Fruit fly (Drosophila melanogaster) whole organism, embryonic: ENCODE measurements around the gene SrpRbeta.

ENCODE experiments used
- B-H1 ChIP-seq: fragments of 200-800 bp; sonication (Bioruptor generic); IDR thresholded peaks from 3 replicates; pipeline ENCODE4 v1.3.6; 2022; ENCODE audit warnings: missing biosample characterization, missing genetic modification characterization
- CG10321 ChIP-seq: fragments of 200-800 bp; sonication (Bioruptor generic); IDR thresholded peaks from 2 replicates; pipeline ENCODE4 v1.3.6; 2022; ENCODE audit warnings: missing biosample characterization, missing genetic modification characterization
- CG10462 ChIP-seq: fragments of 200-800 bp; sonication (Bioruptor generic); optimal IDR thresholded peaks from 2 replicates; lab custom pipeline; 2016; ENCODE audit warnings: missing biosample characterization, missing genetic modification characterization
- CG11247 ChIP-seq: fragments of 200-800 bp; sonication (Bioruptor generic); IDR thresholded peaks from 2 replicates; pipeline ENCODE4 v1.3.6; 2022; ENCODE audit warnings: missing biosample characterization, missing genetic modification characterization
- CG11560 ChIP-seq: fragments of 200-800 bp; sonication (Bioruptor generic); IDR thresholded peaks from 3 replicates; pipeline ENCODE4 v1.3.6; 2022; ENCODE audit warnings: missing biosample characterization, missing genetic modification characterization
- CG12769 ChIP-seq: fragments of 200-800 bp; sonication (Bioruptor generic); optimal IDR thresholded peaks from 2 replicates; lab custom pipeline; 2019; ENCODE audit warnings: missing biosample characterization, mild to moderate bottlenecking, missing genetic modification characterization, moderate library complexity
- CG12942 ChIP-seq: fragments of 200-800 bp; sonication (Bioruptor generic); optimal IDR thresholded peaks from 3 replicates; lab custom pipeline; 2016; ENCODE audit warnings: missing biosample characterization, missing genetic modification characterization
- CG1647 ChIP-seq: fragments of 200-800 bp; sonication (Bioruptor generic); optimal IDR thresholded peaks from 3 replicates; lab custom pipeline; 2016; ENCODE audit warnings: missing biosample characterization, missing genetic modification characterization
- CG17359 ChIP-seq: fragments of 200-800 bp; sonication (Bioruptor generic); optimal IDR thresholded peaks from 3 replicates; lab custom pipeline; 2018; ENCODE audit warnings: missing biosample characterization, mild to moderate bottlenecking, missing genetic modification characterization, moderate library complexity
- CG2889 ChIP-seq: fragments of 200-800 bp; sonication (Bioruptor generic); IDR thresholded peaks from 3 replicates; pipeline ENCODE4 v1.3.6; 2022; ENCODE audit warnings: missing biosample characterization, missing genetic modification characterization
- CG30020 ChIP-seq: fragments of 200-800 bp; optimal IDR thresholded peaks from 2 replicates; lab custom pipeline; 2019; ENCODE audit warnings: missing biosample characterization, mild to moderate bottlenecking, missing genetic modification characterization, moderate library complexity
- CG32532 ChIP-seq: fragments of 200-800 bp; sonication (Bioruptor generic); IDR thresholded peaks from 2 replicates; pipeline ENCODE4 v1.3.6; 2022; ENCODE audit warnings: missing biosample characterization, missing genetic modification characterization
- CG3281 ChIP-seq: fragments of 200-800 bp; sonication (Bioruptor generic); optimal IDR thresholded peaks from 3 replicates; lab custom pipeline; 2017; ENCODE audit warnings: missing biosample characterization, mild to moderate bottlenecking, missing genetic modification characterization
- CG4854 ChIP-seq: fragments of 200-800 bp; sonication (Bioruptor generic); optimal IDR thresholded peaks from 2 replicates; lab custom pipeline; 2016; ENCODE audit warnings: missing biosample characterization, missing genetic modification characterization, inconsistent platforms
- CG7357 ChIP-seq: fragments of 200-800 bp; sonication (Bioruptor generic); IDR thresholded peaks from 3 replicates; pipeline ENCODE4 v1.3.6; 2022; ENCODE audit warnings: missing biosample characterization, missing genetic modification characterization
- CG7745 ChIP-seq: fragments of 200-800 bp; sonication (Bioruptor generic); optimal IDR thresholded peaks from 2 replicates; lab custom pipeline; 2018; ENCODE audit warnings: missing biosample characterization, mild to moderate bottlenecking, missing genetic modification characterization, moderate library complexity
- CG9215 ChIP-seq: fragments of 200-800 bp; sonication (Bioruptor generic); IDR thresholded peaks from 2 replicates; pipeline ENCODE4 v1.3.6; 2022; ENCODE audit warnings: missing biosample characterization, missing genetic modification characterization
- CG9876 ChIP-seq: fragments of 200-800 bp; sonication (Bioruptor generic); optimal IDR thresholded peaks from 2 replicates; lab custom pipeline; 2016; ENCODE audit warnings: missing biosample characterization, missing genetic modification characterization
- CkIIα-i1 ChIP-seq: fragments of 200-800 bp; sonication (Bioruptor generic); IDR thresholded peaks from 2 replicates; pipeline ENCODE4 v1.3.6; 2022; ENCODE audit warnings: missing biosample characterization, missing genetic modification characterization
- Dip2 ChIP-seq: fragments of 200-800 bp; sonication (Bioruptor generic); IDR thresholded peaks from 2 replicates; pipeline ENCODE4 v1.3.6; 2022; ENCODE audit warnings: missing biosample characterization, missing genetic modification characterization
- Drgx ChIP-seq: fragments of 200-800 bp; sonication (Bioruptor generic); IDR thresholded peaks from 2 replicates; pipeline ENCODE4 v1.3.6; 2022; ENCODE audit warnings: missing biosample characterization, missing genetic modification characterization
- E2f1 ChIP-seq: fragments of 200-800 bp; sonication (Bioruptor generic); IDR thresholded peaks from 2 replicates; pipeline ENCODE4 v1.3.6; 2022; ENCODE audit warnings: missing biosample characterization, missing genetic modification characterization
- H15 ChIP-seq: fragments of 200-800 bp; sonication (Bioruptor generic); IDR thresholded peaks from 3 replicates; pipeline ENCODE4 v1.3.6; 2022; ENCODE audit warnings: missing biosample characterization, missing genetic modification characterization
- HHEX ChIP-seq: fragments of 200-800 bp; sonication (Bioruptor generic); optimal IDR thresholded peaks from 3 replicates; lab custom pipeline; 2017; ENCODE audit warnings: missing biosample characterization, mild to moderate bottlenecking, missing genetic modification characterization, missing genetic modification reagents
- Jarid2 ChIP-seq: fragments of 200-800 bp; sonication (Bioruptor generic); optimal IDR thresholded peaks from 3 replicates; lab custom pipeline; 2017; ENCODE audit warnings: mild to moderate bottlenecking, missing biosample characterization, missing genetic modification reagents, missing genetic modification characterization
- Lim3 ChIP-seq: fragments of 200-800 bp; sonication (Bioruptor generic); IDR thresholded peaks from 2 replicates; pipeline ENCODE4 v1.3.6; 2022; ENCODE audit warnings: missing biosample characterization, missing genetic modification characterization
- NFAT ChIP-seq: fragments of 200-800 bp; sonication (Bioruptor generic); IDR thresholded peaks from 2 replicates; pipeline ENCODE4 v1.3.6; 2022; ENCODE audit warnings: missing biosample characterization, missing genetic modification characterization
- Ptx1 ChIP-seq: fragments of 200-800 bp; sonication (Bioruptor generic); IDR thresholded peaks from 2 replicates; pipeline ENCODE4 v1.3.6; 2022; ENCODE audit warnings: missing biosample characterization, missing genetic modification characterization
- Sin3A ChIP-seq: fragments of >200 bp; optimal IDR thresholded peaks from 2 replicates; lab custom pipeline; 2018
- al ChIP-seq: fragments of 200-800 bp; sonication (Bioruptor generic); IDR thresholded peaks from 2 replicates; pipeline ENCODE4 v1.3.6; 2022; ENCODE audit warnings: missing biosample characterization, missing genetic modification characterization
- bsh ChIP-seq, 2 experiments: fragments of 200-800 bp; sonication (Bioruptor generic); optimal IDR thresholded peaks; 2 replicates each; lab custom pipeline; 2017 to 2018; ENCODE audit warnings: mild to moderate bottlenecking in 2 of 2, missing biosample characterization in 2 of 2, missing genetic modification characterization in 2 of 2, moderate library complexity in 1 of 2
- ci ChIP-seq: fragments of 200-800 bp; sonication (Bioruptor generic); IDR thresholded peaks from 3 replicates; pipeline ENCODE4 v1.3.6; 2022; ENCODE audit warnings: missing biosample characterization, missing genetic modification characterization
- da ChIP-seq: fragments of 200-800 bp; sonication (Bioruptor generic); optimal IDR thresholded peaks from 2 replicates; lab custom pipeline; 2016; ENCODE audit warnings: missing biosample characterization, missing genetic modification characterization
- dmrt99B ChIP-seq: fragments of 200-800 bp; sonication (Bioruptor generic); optimal IDR thresholded peaks from 2 replicates; lab custom pipeline; 2018; ENCODE audit warnings: missing biosample characterization, mild to moderate bottlenecking, missing genetic modification characterization, moderate library complexity
- esg ChIP-seq: fragments of 200-800 bp; sonication (Bioruptor generic); conservative IDR thresholded peaks from 2 replicates; pipeline ENCODE4 v1.3.6; 2022; ENCODE audit warnings: missing biosample characterization, missing genetic modification characterization
- exex ChIP-seq: fragments of 200-800 bp; sonication (Bioruptor generic); optimal IDR thresholded peaks from 4 replicates; lab custom pipeline; 2018; ENCODE audit warnings: missing biosample characterization, mild to moderate bottlenecking, missing genetic modification characterization, moderate library complexity
- gcm ChIP-seq: fragments of 200-800 bp; sonication (Bioruptor generic); optimal IDR thresholded peaks from 2 replicates; lab custom pipeline; 2019; ENCODE audit warnings: missing biosample characterization, mild to moderate bottlenecking, missing genetic modification characterization, moderate library complexity
- gem ChIP-seq: fragments of 200-800 bp; sonication (Bioruptor generic); optimal IDR thresholded peaks from 2 replicates; lab custom pipeline; 2019; ENCODE audit warnings: missing biosample characterization, mild to moderate bottlenecking, missing genetic modification characterization, moderate library complexity
- gro ChIP-seq: fragments of 200-800 bp; sonication (Bioruptor generic); optimal IDR thresholded peaks from 2 replicates; lab custom pipeline; 2016; ENCODE audit warnings: missing biosample characterization, missing genetic modification characterization
- gsb-n ChIP-seq: fragments of 200-800 bp; sonication (Bioruptor generic); optimal IDR thresholded peaks from 3 replicates; lab custom pipeline; 2018; ENCODE audit warnings: missing biosample characterization, mild to moderate bottlenecking, missing genetic modification characterization
- lilli ChIP-seq: fragments of 200-800 bp; sonication (Bioruptor generic); optimal IDR thresholded peaks from 3 replicates; lab custom pipeline; 2016; ENCODE audit warnings: missing biosample characterization, missing genetic modification characterization
- mirr ChIP-seq: fragments of 200-800 bp; sonication (Bioruptor generic); optimal IDR thresholded peaks from 3 replicates; lab custom pipeline; 2018; ENCODE audit warnings: missing biosample characterization, mild to moderate bottlenecking, missing genetic modification characterization
- odd ChIP-seq: fragments of 200-800 bp; sonication (Bioruptor generic); optimal IDR thresholded peaks from 2 replicates; lab custom pipeline; 2017; ENCODE audit warnings: missing biosample characterization, mild to moderate bottlenecking, missing genetic modification characterization
- p53 ChIP-seq: fragments of 200-800 bp; sonication (Bioruptor generic); optimal IDR thresholded peaks from 2 replicates; lab custom pipeline; 2016; ENCODE audit warnings: missing biosample characterization, missing genetic modification characterization
- salm ChIP-seq: fragments of 200-800 bp; sonication (Bioruptor generic); optimal IDR thresholded peaks from 2 replicates; lab custom pipeline; 2018; ENCODE audit warnings: missing biosample characterization, mild to moderate bottlenecking, missing genetic modification characterization
- tap ChIP-seq: fragments of 200-800 bp; optimal IDR thresholded peaks from 3 replicates; lab custom pipeline; 2019; ENCODE audit warnings: missing biosample characterization, mild to moderate bottlenecking, missing genetic modification characterization, moderate library complexity
- usp ChIP-seq: fragments of >200 bp; optimal IDR thresholded peaks from 2 replicates; lab custom pipeline; 2017; ENCODE audit warnings: missing biosample characterization, missing genetic modification characterization
- wdn ChIP-seq: fragments of 200-800 bp; sonication (Bioruptor generic); IDR thresholded peaks from 2 replicates; pipeline ENCODE4 v1.3.6; 2022; ENCODE audit warnings: missing biosample characterization, missing genetic modification characterization
- zen2 ChIP-seq: fragments of 200-800 bp; sonication (Bioruptor generic); IDR thresholded peaks from 3 replicates; pipeline ENCODE4 v1.3.6; 2022; ENCODE audit warnings: missing biosample characterization, missing genetic modification characterization; ENCODE audit not compliant: partially characterized antibody
- zf30C ChIP-seq: fragments of 200-800 bp; sonication (Bioruptor generic); optimal IDR thresholded peaks from 3 replicates; lab custom pipeline; 2018; ENCODE audit warnings: missing biosample characterization, mild to moderate bottlenecking, missing genetic modification characterization

The SrpRbeta gene

DNA sequence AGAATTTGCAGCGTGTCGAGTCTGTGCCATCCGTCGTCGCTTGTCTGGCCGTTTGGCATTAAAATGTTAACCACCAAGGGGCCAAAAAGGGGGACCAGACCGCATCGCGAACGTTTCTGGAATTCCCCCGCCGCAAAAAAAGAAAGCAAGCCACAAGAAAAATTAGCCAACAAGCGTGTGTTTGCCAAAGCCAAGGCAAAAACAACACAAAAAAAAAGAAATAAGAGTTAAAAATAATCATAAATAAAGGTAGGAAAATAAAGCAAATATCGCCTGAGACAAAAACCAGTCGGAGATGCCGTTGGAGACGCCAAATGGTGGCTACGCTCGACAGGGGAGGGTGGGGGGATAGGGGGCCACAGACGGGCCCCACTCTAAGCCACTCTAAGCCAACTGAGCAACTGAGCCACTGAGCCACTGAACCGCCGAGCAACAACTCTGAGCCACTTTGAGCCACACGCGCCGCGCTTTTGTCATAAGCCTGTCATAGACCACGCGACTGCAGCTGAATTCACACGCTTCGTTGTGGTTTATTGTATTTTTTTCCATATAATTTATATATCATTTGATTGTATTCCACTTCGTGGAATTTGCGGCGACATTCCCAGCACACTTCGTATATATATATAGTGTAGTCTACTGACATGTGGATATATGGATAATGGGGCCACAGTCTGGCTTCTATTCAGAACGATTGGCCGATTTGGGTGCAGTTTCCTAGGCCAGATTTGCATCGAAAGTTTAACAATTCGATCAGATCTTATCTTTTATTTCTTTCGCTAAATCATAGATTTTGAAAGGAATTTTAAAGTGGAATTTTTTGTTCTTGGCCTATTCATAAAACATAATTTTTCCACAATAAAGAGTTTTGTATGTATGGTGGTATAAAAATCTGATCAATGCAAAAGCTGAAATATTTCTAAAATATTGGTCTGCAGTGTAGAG lies 26.2 kb downstream of the SrpRbeta start:
- no peak for TF ChIP-seq CG11247 (GFP tag; lab: Robert Waterston, UW)
- no peak for TF ChIP-seq gro (GFP tag; lab: Kevin White, UChicago)
- TF ChIP-seq CG30020 (tag; lab: Kevin White, UChicago): no peak
- TF ChIP-seq CG10462: no peak
- TF ChIP-seq CG9215 (GFP tag; lab: Robert Waterston, UW): no peak
- no peak for TF ChIP-seq Dip2 (GFP tag; lab: Robert Waterston, UW)
- TF ChIP-seq Ptx1 (GFP tag; lab: Robert Waterston, UW): no peak
- TF ChIP-seq exex (tag; lab: Kevin White, UChicago): no peak
- no peak for TF ChIP-seq CG9876
- TF ChIP-seq CG2889 (GFP tag; lab: Robert Waterston, UW): no peak
- no peak for TF ChIP-seq CG4854 (GFP tag; lab: Kevin White, UChicago)
- TF ChIP-seq HHEX (GFP tag; lab: Kevin White, UChicago): peak; percentile 39
- TF ChIP-seq wdn (GFP tag; lab: Robert Waterston, UW): no peak
- TF ChIP-seq al: no peak
- TF ChIP-seq dmrt99B (tag; lab: Kevin White, UChicago): peak; percentile 16
- no peak for TF ChIP-seq zf30C (GFP tag; lab: Kevin White, UChicago)
- 0 out of 2 replicates have a peak, but pooled peaks have one; percentile 37 for TF ChIP-seq NFAT
- TF ChIP-seq CkIIα-i1 (GFP tag; lab: Robert Waterston, UW): no peak
- TF ChIP-seq zen2 (GFP tag; lab: Robert Waterston, UW): no peak
- no peak for TF ChIP-seq CG17359
- no peak for TF ChIP-seq gcm (GFP tag; lab: Kevin White, UChicago)
- TF ChIP-seq p53 (GFP tag; lab: Kevin White, UChicago): no peak
- no peak for TF ChIP-seq mirr (GFP tag; lab: Kevin White, UChicago)
- TF ChIP-seq CG12942 (GFP tag; lab: Kevin White, UChicago): no peak
- TF ChIP-seq lilli (GFP tag; lab: Kevin White, UChicago): no peak
- no peak for TF ChIP-seq Jarid2 (GFP tag; lab: Kevin White, UChicago)
- TF ChIP-seq E2f1: no peak
- no peak for TF ChIP-seq B-H1 (GFP tag; lab: Robert Waterston, UW)
- no peak for TF ChIP-seq da
- TF ChIP-seq gsb-n (tag; lab: Kevin White, UChicago): no peak
- no peak for TF ChIP-seq CG7745
- TF ChIP-seq Sin3A: no peak
- no peak for TF ChIP-seq esg (GFP tag; lab: Robert Waterston, UW)
- no peak for TF ChIP-seq usp
- no peak for TF ChIP-seq CG1647
- no peak for TF ChIP-seq gem (tag; lab: Kevin White, UChicago)
- no peak for TF ChIP-seq Lim3 (GFP tag; lab: Robert Waterston, UW)
- TF ChIP-seq CG7357 (GFP tag; lab: Robert Waterston, UW): no peak
- no peak for TF ChIP-seq H15 (GFP tag; lab: Robert Waterston, UW)
- TF ChIP-seq CG3281 (GFP tag; lab: Kevin White, UChicago): peak; percentile 17
- TF ChIP-seq CG10321: no peak
- no peak for TF ChIP-seq ci (GFP tag; lab: Robert Waterston, UW)
- TF ChIP-seq CG12769: peak; percentile 33
- TF ChIP-seq bsh (GFP tag; optimal IDR thresholded peaks at IDR 0.05; lab: Kevin White, UChicago): peak in 1 of 2 experiments; percentile 31
- TF ChIP-seq salm (tag; lab: Kevin White, UChicago): no peak
- TF ChIP-seq odd (GFP tag; lab: Kevin White, UChicago): no peak
- TF ChIP-seq Drgx (GFP tag; lab: Robert Waterston, UW): peak; percentile 46; the same call in 1 of the 2 replicates
- no peak for TF ChIP-seq tap (tag; lab: Kevin White, UChicago)
- peak; percentile 58 for TF ChIP-seq CG32532 (GFP tag; lab: Robert Waterston, UW)
- no peak for TF ChIP-seq CG11560 (tag; lab: Robert Waterston, UW)
